Worm (Caenorhabditis elegans): Measurements from ENCODE around the gene Y51A2D.21.

ce11 chrV:18565621-18566020, 6.0 kb upstream of the Y51A2D.21 start:
- TF ChIP-seq nhr-77 (tag; optimal IDR thresholded peaks at IDR 0.05) (no peak), ama-1 (optimal IDR thresholded peaks at IDR 0.05) (no peak), nhr-12 (tag; optimal IDR thresholded peaks at IDR 0.05) (no peak)
